Worm (Caenorhabditis elegans): Measurements from ENCODE around the gene C36B7.5.

- TF ChIP-seq madf-6 (GFP tag; IDR thresholded peaks at IDR 0.05) (no peak), ets-4 (GFP tag; optimal IDR thresholded peaks at IDR 0.05) (no peak), nhr-120 (GFP tag; IDR thresholded peaks at IDR 0.05) (no peak), tbp1 (GFP tag; optimal IDR thresholded peaks at IDR 0.05) (no peak)
These were observed 43.4 kb upstream of the C36B7.5 start, which contains the start of gene clec-86 for ce11 chrX:7139614-7140013.
